Fruit fly (Drosophila melanogaster) whole organism, pupa: ENCODE results near the gene CapaR.

Source experiments
- CG10348 ChIP-seq: fragments of 200-800 bp; sonication (Bioruptor generic); IDR thresholded peaks from 2 replicates; pipeline ENCODE4 v1.3.6; 2022; ENCODE audit warnings: missing biosample characterization, missing genetic modification characterization
- CG17806 ChIP-seq: fragments of 200-800 bp; sonication (Bioruptor generic); optimal IDR thresholded peaks from 2 replicates; lab custom pipeline; 2018; ENCODE audit warnings: missing biosample characterization, mild to moderate bottlenecking, missing genetic modification characterization, moderate library complexity
- CG34367 ChIP-seq: fragments of 200-800 bp; sonication (Bioruptor generic); optimal IDR thresholded peaks from 2 replicates; lab custom pipeline; 2018; ENCODE audit warnings: missing biosample characterization, mild to moderate bottlenecking, missing genetic modification characterization
- EcR ChIP-seq: fragments of 200-800 bp; sonication (Bioruptor generic); optimal IDR thresholded peaks from 3 replicates; lab custom pipeline; 2019; ENCODE audit warnings: missing biosample characterization, missing genetic modification characterization, mild to moderate bottlenecking, moderate library complexity, missing genetic modification reagents
- Pif1B ChIP-seq: fragments of 200-800 bp; sonication (Bioruptor generic); optimal IDR thresholded peaks from 3 replicates; lab custom pipeline; 2016; ENCODE audit warnings: missing biosample characterization, missing genetic modification characterization
- fd96Ca ChIP-seq: fragments of 200-800 bp; sonication (Bioruptor generic); IDR thresholded peaks from 3 replicates; pipeline ENCODE4 v1.3.6; 2022; ENCODE audit warnings: missing biosample characterization, missing genetic modification characterization

DNA sequence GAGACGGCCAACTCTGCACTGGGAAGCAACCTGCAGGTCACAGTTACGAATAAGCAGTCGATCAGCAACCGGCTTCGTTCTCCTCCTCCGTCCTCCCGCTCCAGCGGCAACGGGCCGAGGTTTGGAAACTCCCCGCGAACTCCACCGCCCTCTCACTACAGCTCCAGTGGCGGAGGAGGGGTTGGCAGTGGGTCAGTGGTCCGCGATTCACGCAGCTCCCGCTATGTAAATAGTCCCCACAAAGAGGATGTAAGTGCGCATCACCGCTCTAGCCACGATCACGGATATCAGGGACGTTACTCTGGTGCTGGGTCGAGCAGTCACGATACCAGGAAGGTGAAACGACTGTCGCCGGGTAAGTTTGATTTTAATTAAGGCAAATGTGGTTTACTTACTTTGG, 43.6 kb downstream of the CapaR start:
- TF ChIP-seq Pif1B (GFP tag; lab: Kevin White, UChicago), result no peak
- no peak for TF ChIP-seq EcR (GFP tag; lab: Kevin White, UChicago)
- TF ChIP-seq fd96Ca, result no peak
- no peak for TF ChIP-seq CG10348
- no peak for TF ChIP-seq CG34367 (tag; lab: Kevin White, UChicago)
- TF ChIP-seq CG17806 (tag; lab: Kevin White, UChicago), result no peak
